Worm (Caenorhabditis elegans): ENCODE results near the gene gpa-8.

DNA sequence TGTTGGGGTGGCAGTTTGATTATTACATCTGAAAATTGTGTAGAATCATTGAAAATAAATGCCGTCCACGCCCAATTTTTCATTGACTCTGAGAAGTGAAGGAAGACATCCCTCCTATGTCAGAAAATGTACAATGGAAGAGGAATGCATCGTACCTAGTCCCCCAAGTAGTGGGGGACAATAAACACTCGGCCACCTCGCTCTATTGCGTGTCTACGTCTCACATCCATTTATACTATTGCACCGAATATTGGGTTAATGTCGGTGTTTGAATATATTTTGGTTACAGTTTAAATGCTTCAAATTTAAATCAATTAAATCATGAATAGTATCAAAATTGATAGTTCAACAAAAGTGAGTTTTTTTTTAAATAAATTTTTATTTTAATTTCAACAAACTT, 9.4 kb upstream of the gpa-8 start, which contains the start of gene lin-25:
- TF ChIP-seq fkh-10 (GFP tag; optimal IDR thresholded peaks at IDR 0.05) (no peak), nhr-76 (tag; optimal IDR thresholded peaks at IDR 0.05) (no peak), pqm-1 (tag; optimal IDR thresholded peaks at IDR 0.05) (no peak), tbx-2 (tag; optimal IDR thresholded peaks at IDR 0.05) (no peak), nhr-25 (tag; optimal IDR thresholded peaks at IDR 0.05) (peak; percentile 24), nfya-1 (tag; optimal IDR thresholded peaks at IDR 0.05; ENCODE audit: insufficient read depth) (peak; percentile 42)

All from whole organism, L3 larva.